Worm (Caenorhabditis elegans): ENCODE measurements around the gene K08H2.3.

K08H2.3 gene

DNA sequence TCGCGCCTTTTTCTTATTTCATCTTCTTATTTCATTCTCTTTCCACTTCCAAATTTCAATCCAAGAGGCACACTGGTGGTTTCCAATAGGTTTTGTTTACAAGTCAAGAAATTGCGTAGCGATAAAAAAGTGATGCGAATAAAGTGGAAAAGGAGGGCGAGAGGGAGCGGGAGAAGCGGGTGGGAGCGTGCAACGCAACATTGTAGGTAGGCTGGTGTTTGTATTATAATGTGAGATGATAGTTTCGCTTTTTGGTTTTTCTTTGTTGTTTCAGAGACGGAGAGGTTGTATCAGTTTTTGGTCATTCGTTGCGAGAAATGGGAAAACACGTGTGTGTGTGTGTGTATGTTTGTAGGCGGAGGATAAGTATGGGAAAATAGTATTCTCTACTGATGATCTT lies 13.0 kb downstream of the K08H2.3 start:
- TF ChIP-seq ztf-23 (GFP tag; IDR thresholded peaks at IDR 0.05) (no peak), tab-1 (GFP tag; IDR thresholded peaks at IDR 0.05) (no peak), ref-1 (GFP tag; conservative IDR thresholded peaks at IDR 0.05) (no peak), flt-1 (GFP tag; IDR thresholded peaks at IDR 0.05) (no peak), klf-2 (GFP tag; conservative IDR thresholded peaks at IDR 0.05) (no peak)

DNA sequence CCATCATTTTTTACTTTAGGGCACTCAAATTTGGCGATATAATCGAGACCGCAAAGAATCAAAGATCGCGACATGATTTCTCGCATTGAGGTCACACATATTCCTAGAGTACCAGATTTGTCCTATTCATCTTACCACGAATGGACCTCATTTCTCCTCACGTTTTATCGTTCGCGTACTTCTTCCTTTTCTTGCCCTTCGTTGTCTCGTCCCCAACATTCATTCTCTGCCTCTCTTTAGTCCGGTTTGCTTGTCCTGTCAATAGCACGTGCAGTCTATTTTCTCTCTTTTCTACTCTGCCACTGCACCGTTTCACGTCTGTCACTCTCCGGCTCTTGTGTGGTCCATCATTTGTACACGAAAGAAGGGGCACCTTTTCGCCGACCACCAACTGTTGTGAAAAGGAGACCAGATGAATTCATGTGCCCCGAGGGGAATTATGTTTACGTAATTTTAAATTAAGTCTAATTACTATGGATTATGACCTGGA lies 14.2 kb downstream of the K08H2.3 start:
- TF ChIP-seq klf-2 (GFP tag; conservative IDR thresholded peaks at IDR 0.05) (no peak), med-1 (GFP tag; optimal IDR thresholded peaks at IDR 0.05; ENCODE audit: insufficient read depth) (no peak), T22C8.4 (GFP tag; IDR thresholded peaks at IDR 0.05) (no peak), ztf-23 (GFP tag; IDR thresholded peaks at IDR 0.05) (no peak), ref-1 (GFP tag; conservative IDR thresholded peaks at IDR 0.05) (no peak), cog-1 (tag; optimal IDR thresholded peaks at IDR 0.05) (peak; percentile 30), ztf-29 (GFP tag; IDR thresholded peaks at IDR 0.05) (no peak), flt-1 (GFP tag; IDR thresholded peaks at IDR 0.05) (0 out of 2 replicates have a peak, but pooled peaks have one; percentile 51)

DNA sequence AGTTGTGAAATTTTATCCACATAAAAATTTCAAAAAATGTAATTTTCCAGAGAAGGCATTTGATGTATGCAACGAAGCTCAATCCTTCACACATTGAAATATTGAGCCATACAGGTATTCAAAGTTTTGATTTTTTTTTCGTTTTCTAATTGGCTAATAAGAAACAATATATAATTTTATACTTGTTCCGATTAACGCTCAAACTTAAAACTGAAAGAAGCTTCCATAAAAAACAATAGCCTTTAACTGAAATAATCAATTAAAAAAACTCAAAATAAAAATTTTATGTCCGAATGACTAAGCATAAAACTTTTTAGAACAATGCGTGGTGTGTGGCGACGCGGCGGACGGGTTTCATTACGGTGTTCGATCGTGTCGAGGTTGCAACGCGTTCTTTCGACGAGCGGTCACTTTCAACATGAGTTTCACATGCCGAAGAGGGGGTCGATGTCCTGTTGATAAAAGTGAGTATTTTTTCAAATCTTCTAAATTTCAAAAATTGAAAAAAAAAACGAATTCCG lies 14.8 kb downstream of the K08H2.3 start, which contains the start of gene nhr-32:
TSS of gene nhr-32 (plus strand) at position 51 of the 521 bp plus-strand sequence.
- TF ChIP-seq flt-1 (GFP tag; IDR thresholded peaks at IDR 0.05) (no peak), T22C8.4 (GFP tag; IDR thresholded peaks at IDR 0.05) (no peak), ztf-29 (GFP tag; IDR thresholded peaks at IDR 0.05) (no peak), med-1 (GFP tag; optimal IDR thresholded peaks at IDR 0.05; ENCODE audit: insufficient read depth) (no peak), ref-1 (GFP tag; conservative IDR thresholded peaks at IDR 0.05) (no peak), cog-1 (tag; optimal IDR thresholded peaks at IDR 0.05) (no peak), tab-1 (GFP tag; IDR thresholded peaks at IDR 0.05) (no peak), ztf-23 (GFP tag; IDR thresholded peaks at IDR 0.05) (no peak), klf-2 (GFP tag; conservative IDR thresholded peaks at IDR 0.05) (no peak)

DNA sequence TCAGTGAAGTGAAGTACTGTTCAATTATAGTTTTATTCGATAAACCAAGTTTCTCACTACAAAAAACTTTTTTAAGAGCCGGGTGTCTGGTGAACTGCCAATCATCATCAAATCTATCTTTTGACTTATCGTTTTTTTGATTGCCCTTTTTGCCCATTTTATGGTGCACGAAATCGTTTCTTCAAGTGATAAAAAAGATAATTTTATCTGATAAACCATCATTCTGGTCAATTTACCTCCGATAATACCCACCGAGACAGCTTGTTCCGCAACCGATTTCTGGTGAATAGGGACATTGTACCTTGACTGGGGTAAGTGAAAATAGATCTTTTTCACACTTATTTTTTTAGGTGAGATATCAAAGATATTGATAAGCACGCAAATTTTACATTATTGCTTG lies 20.4 kb downstream of the K08H2.3 start, which contains the start of gene K08H2.10:
TSS of gene K08H2.10 (plus strand) at position 230 of the 400 bp plus-strand sequence.
- TF ChIP-seq ref-1 (GFP tag; conservative IDR thresholded peaks at IDR 0.05) (no peak), T22C8.4 (GFP tag; IDR thresholded peaks at IDR 0.05) (no peak), ztf-29 (GFP tag; IDR thresholded peaks at IDR 0.05) (no peak), cog-1 (tag; optimal IDR thresholded peaks at IDR 0.05) (no peak), tab-1 (GFP tag; IDR thresholded peaks at IDR 0.05) (no peak), flt-1 (GFP tag; IDR thresholded peaks at IDR 0.05) (no peak), klf-2 (GFP tag; conservative IDR thresholded peaks at IDR 0.05) (no peak), med-1 (GFP tag; optimal IDR thresholded peaks at IDR 0.05; ENCODE audit: insufficient read depth) (no peak), ztf-23 (GFP tag; IDR thresholded peaks at IDR 0.05) (no peak)

DNA sequence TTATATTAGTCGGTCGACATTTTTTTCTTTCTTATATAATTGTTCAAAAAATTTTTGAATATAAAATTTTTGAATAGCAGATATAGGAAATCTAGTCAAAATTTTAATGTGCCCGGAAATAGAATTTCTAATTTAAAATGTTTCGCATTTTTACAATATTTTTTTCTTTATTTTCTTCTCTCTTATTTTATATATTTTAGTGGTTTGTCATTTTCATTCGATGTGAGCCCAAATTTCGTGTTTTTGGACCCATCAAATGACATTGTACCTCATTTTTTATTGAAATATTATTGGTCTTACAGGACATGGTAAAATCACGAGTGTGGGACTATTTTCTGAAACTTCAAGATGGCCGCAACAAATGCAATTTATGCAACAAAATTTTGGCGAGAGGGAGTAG lies 25.0 kb downstream of the K08H2.3 start, which contains the start of gene K09A11.1:
TSS of gene K09A11.1 (plus strand) at position 301 of the 400 bp plus-strand sequence.
- TF ChIP-seq flt-1 (GFP tag; IDR thresholded peaks at IDR 0.05) (no peak), ref-1 (GFP tag; conservative IDR thresholded peaks at IDR 0.05) (no peak), med-1 (GFP tag; optimal IDR thresholded peaks at IDR 0.05; ENCODE audit: insufficient read depth) (no peak), klf-2 (GFP tag; conservative IDR thresholded peaks at IDR 0.05) (no peak), T22C8.4 (GFP tag; IDR thresholded peaks at IDR 0.05) (no peak), ztf-29 (GFP tag; IDR thresholded peaks at IDR 0.05) (no peak), ztf-23 (GFP tag; IDR thresholded peaks at IDR 0.05) (no peak), cog-1 (tag; optimal IDR thresholded peaks at IDR 0.05) (no peak), tab-1 (GFP tag; IDR thresholded peaks at IDR 0.05) (no peak)

DNA sequence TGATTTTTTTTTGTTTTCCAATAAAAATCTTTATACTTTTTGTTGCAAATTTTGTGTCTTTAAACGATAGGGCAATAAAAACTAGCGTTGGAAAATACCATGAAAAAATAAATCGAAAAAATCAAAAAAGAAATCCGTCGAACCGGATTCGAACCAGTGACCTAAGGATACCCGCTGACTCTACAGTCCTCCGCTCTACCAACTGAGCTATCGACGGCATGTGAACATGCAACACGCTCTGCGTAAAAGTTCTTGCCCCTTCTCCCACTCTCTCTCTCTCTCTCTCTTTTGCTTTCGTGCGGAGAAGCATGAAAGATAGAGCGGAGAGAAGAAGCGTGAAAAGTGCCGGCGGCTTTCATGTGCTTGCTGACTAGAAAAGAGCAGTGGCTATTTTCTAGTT lies 27.3 kb downstream of the K08H2.3 start:
- peak; percentile 88 for TF ChIP-seq ztf-29 (GFP tag; IDR thresholded peaks at IDR 0.05)
- peak; percentile 92 for TF ChIP-seq flt-1 (GFP tag; IDR thresholded peaks at IDR 0.05)
- peak; percentile 77 for TF ChIP-seq ref-1 (GFP tag; conservative IDR thresholded peaks at IDR 0.05)
- peak; percentile 28 for TF ChIP-seq med-1 (GFP tag; optimal IDR thresholded peaks at IDR 0.05; ENCODE audit: insufficient read depth)
- TF ChIP-seq T22C8.4 (GFP tag; IDR thresholded peaks at IDR 0.05) = peak; percentile 89
- TF ChIP-seq klf-2 (GFP tag; conservative IDR thresholded peaks at IDR 0.05) = peak; percentile 90
- peak; percentile 94 for TF ChIP-seq ztf-23 (GFP tag; IDR thresholded peaks at IDR 0.05)
- TF ChIP-seq cog-1 (tag; optimal IDR thresholded peaks at IDR 0.05) = peak; percentile 44
- TF ChIP-seq tab-1 (GFP tag; IDR thresholded peaks at IDR 0.05) = peak; percentile 92

DNA sequence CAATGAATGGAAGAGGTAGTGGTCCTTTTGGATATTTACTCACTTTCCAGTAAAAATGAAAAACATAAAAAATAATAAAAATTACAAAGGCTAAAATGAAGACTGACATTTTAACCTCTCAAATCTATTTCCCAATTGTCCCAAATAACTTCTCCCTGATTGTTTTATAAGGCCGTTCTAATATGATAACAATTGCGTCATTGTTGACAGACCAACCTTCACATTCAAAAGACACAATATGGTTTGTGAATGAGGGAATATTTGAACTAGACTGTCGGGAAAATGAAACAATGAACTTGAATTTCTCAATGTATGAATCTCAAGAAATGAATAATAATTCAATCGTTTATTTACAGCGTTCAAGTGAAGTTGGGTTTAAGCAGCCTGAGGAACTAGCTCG lies 30.0 kb downstream of the K08H2.3 start, which contains the start of gene cyp-14A1:
TSS of gene cyp-14A1 (minus strand) at position 126 of the 400 bp plus-strand sequence.
- no peak for TF ChIP-seq ztf-29 (GFP tag; IDR thresholded peaks at IDR 0.05)
- TF ChIP-seq ztf-23 (GFP tag; IDR thresholded peaks at IDR 0.05) = no peak
- no peak for TF ChIP-seq flt-1 (GFP tag; IDR thresholded peaks at IDR 0.05)
- TF ChIP-seq klf-2 (GFP tag; conservative IDR thresholded peaks at IDR 0.05) = no peak
- no peak for TF ChIP-seq T22C8.4 (GFP tag; IDR thresholded peaks at IDR 0.05)
- TF ChIP-seq ref-1 (GFP tag; conservative IDR thresholded peaks at IDR 0.05) = no peak
- TF ChIP-seq cog-1 (tag; optimal IDR thresholded peaks at IDR 0.05) = no peak
- no peak for TF ChIP-seq med-1 (GFP tag; optimal IDR thresholded peaks at IDR 0.05; ENCODE audit: insufficient read depth)

DNA sequence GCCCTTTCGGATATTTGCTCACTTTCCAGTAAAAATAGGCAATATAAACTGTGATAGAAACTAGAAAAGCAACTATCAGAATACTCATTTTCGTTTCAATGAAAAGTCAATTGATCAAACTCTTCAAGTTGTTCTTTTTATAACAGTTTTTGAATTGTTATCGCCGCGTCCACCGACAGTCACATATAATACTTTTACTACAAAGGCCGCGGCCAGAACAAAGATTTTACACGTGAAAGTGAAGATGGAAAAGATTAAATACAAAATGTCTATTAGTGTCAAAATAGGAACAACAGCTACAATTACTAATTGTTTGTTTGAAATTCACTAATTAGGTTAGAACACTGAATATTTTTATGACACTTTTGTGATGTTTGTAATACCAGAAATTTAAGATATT lies 32.4 kb downstream of the K08H2.3 start, which contains the start of gene cyp-14A2:
TSS of gene cyp-14A2 (minus strand) at position 101 of the 400 bp plus-strand sequence.
- TF ChIP-seq T22C8.4 (GFP tag; IDR thresholded peaks at IDR 0.05) = no peak
- TF ChIP-seq klf-2 (GFP tag; conservative IDR thresholded peaks at IDR 0.05) = no peak
- TF ChIP-seq flt-1 (GFP tag; IDR thresholded peaks at IDR 0.05) = no peak
- TF ChIP-seq tab-1 (GFP tag; IDR thresholded peaks at IDR 0.05) = no peak

DNA sequence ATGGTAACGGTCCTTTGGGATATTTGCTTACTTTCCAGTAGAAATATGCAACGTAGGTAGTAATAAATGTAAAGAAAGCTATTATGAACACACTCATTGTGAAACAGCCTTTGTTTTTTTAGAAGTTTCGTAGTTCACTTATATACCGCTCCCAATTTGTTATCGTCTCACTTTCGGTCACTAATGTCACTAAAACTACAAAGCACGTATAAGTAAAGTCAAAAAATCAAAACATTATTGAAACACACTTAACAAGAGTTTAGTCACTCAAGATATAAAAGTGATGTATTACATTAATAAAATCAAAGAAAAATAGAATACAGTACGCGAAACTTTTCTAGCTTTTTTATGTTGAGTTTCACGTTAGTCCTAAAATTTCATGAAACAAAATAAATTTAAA lies 36.9 kb downstream of the K08H2.3 start, which contains the start of gene cyp-14A3:
TSS of gene cyp-14A3 (minus strand) at position 101 of the 400 bp plus-strand sequence.
- TF ChIP-seq flt-1 (GFP tag; IDR thresholded peaks at IDR 0.05) (no peak), T22C8.4 (GFP tag; IDR thresholded peaks at IDR 0.05) (no peak), ztf-23 (GFP tag; IDR thresholded peaks at IDR 0.05) (no peak), klf-2 (GFP tag; conservative IDR thresholded peaks at IDR 0.05) (no peak), ztf-29 (GFP tag; IDR thresholded peaks at IDR 0.05) (no peak), med-1 (GFP tag; optimal IDR thresholded peaks at IDR 0.05; ENCODE audit: insufficient read depth) (no peak), cog-1 (tag; optimal IDR thresholded peaks at IDR 0.05) (no peak), tab-1 (GFP tag; IDR thresholded peaks at IDR 0.05) (no peak), ref-1 (GFP tag; conservative IDR thresholded peaks at IDR 0.05) (no peak)
